Fruit fly (Drosophila melanogaster): Measurements from ENCODE around the gene CG6865.

The CG6865 gene

DNA sequence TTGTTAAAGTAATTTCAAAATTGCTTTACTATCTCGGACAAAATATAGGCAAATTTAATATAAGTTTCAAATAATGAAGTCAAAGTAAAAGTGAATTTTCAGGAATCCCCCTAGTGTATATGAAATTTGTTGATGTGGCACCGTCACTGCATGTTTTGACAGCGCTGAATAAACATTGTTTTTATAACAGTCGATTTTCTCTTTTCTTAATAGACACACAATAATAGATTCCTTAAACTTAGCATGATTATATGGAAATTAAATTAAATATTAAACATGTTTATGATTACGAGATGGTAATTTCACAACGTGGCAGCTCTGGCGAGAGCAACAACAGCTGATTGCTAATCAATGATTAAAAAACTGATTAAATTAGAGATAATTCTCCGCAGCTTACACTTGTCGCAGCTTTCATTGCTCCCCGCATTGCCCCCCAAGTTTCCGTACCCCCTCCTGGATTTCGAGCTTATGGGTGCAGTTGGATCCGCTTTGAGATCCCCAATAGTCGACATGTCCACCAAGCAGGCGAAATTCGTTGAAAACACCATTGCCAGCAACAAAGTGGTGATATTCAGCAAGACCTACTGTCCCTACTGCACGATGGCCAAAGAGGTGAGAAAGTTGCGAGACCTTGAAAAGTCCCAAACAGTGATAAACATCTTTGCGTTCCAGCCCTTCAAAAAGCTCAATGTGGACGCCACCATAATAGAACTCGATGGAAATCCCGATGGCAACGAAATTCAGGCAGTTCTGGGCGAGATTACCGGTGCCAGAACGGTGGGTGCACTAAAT lies 5.8 kb downstream of the CG6865 start, which contains the start of gene Grx1 (continued):
- TF ChIP-seq CG3281 (GFP tag; optimal IDR thresholded peaks at IDR 0.05) (peak; percentile 55), CG6689 (GFP tag; IDR thresholded peaks at IDR 0.05) (peak; percentile 61), lbe (GFP tag; optimal IDR thresholded peaks at IDR 0.05) (peak; percentile 63), Dek (tag; optimal IDR thresholded peaks at IDR 0.05) (no peak), CG33557 (GFP tag; optimal IDR thresholded peaks at IDR 0.05) (peak; percentile 17), Oli (tag; optimal IDR thresholded peaks at IDR 0.05) (peak; percentile 22), Nf-YC (tag; optimal IDR thresholded peaks at IDR 0.05) (peak; percentile 66), Vsx1 (GFP tag; optimal IDR thresholded peaks at IDR 0.05) (peak; percentile 62), gcm (GFP tag; optimal IDR thresholded peaks at IDR 0.05) (peak; percentile 55), CG17829 (tag; optimal IDR thresholded peaks at IDR 0.05) (peak; percentile 76), klu (GFP tag; IDR thresholded peaks at IDR 0.05) (no peak), CG3838 (GFP tag; optimal IDR thresholded peaks at IDR 0.05) (no peak), lov (optimal IDR thresholded peaks at IDR 0.05) (no peak), lov (GFP tag; IDR thresholded peaks at IDR 0.05) (no peak), CG17568 (GFP tag; optimal IDR thresholded peaks at IDR 0.05) (peak; percentile 60), otp (GFP tag; IDR thresholded peaks at IDR 0.05) (no peak), CG1529 (GFP tag; optimal IDR thresholded peaks at IDR 0.05) (peak; percentile 50), CG13296 (GFP tag; optimal IDR thresholded peaks at IDR 0.05) (peak; percentile 49), Opbp (GFP tag; IDR thresholded peaks at IDR 0.05; ENCODE audit: partially characterized antibody) (no peak), CG9437 (GFP tag; optimal IDR thresholded peaks at IDR 0.05) (peak; percentile 37), Atf3 (GFP tag; optimal IDR thresholded peaks at IDR 0.05) (peak; percentile 8), CG14441 (GFP tag; IDR thresholded peaks at IDR 0.05) (peak; percentile 47), dati (GFP tag; IDR thresholded peaks at IDR 0.05) (no peak), CG34224 (GFP tag; IDR thresholded peaks at IDR 0.05; ENCODE audit: partially characterized antibody) (peak; percentile 7; the same call in 1 of the 3 replicates), CG2120 (GFP tag; optimal IDR thresholded peaks at IDR 0.05) (peak; percentile 68), dmrt99B (tag; optimal IDR thresholded peaks at IDR 0.05) (peak; percentile 53), dpn (GFP tag; optimal IDR thresholded peaks at IDR 0.05) (peak; percentile 49 to 59), CHES-1-like (GFP tag; optimal IDR thresholded peaks at IDR 0.05) (no peak), CkIIα-i1 (GFP tag; IDR thresholded peaks at IDR 0.05) (no peak), cato (GFP tag; optimal IDR thresholded peaks at IDR 0.05; ENCODE audit: borderline replicate concordance) (no peak), CG7839 (tag; optimal IDR thresholded peaks at IDR 0.05) (peak; percentile 53), Dip3 (GFP tag; optimal IDR thresholded peaks at IDR 0.05) (peak; percentile 4), CG1792 (GFP tag; optimal IDR thresholded peaks at IDR 0.05) (no peak), pum (GFP tag; optimal IDR thresholded peaks at IDR 0.05) (peak; percentile 7), seq (GFP tag; IDR thresholded peaks at IDR 0.05) (no peak), Sry-δ (GFP tag; optimal IDR thresholded peaks at IDR 0.05) (peak; percentile 4), CG7357 (GFP tag; IDR thresholded peaks at IDR 0.05) (no peak), CG1603 (tag; optimal IDR thresholded peaks at IDR 0.05) (peak; percentile 57), PHDP (tag; optimal IDR thresholded peaks at IDR 0.05) (peak; percentile 76), Camta (GFP tag; optimal IDR thresholded peaks at IDR 0.05) (peak; percentile 21), CG34422 (GFP tag; IDR thresholded peaks at IDR 0.05) (no peak), CG6175 (GFP tag; IDR thresholded peaks at IDR 0.05) (no peak), CG14965 (GFP tag; optimal IDR thresholded peaks at IDR 0.05; ENCODE audit: borderline replicate concordance) (no peak), CG10209 (GFP tag; optimal IDR thresholded peaks at IDR 0.05) (peak; percentile 41), CG10462 (GFP tag; optimal IDR thresholded peaks at IDR 0.05) (no peak), ken (GFP tag; IDR thresholded peaks at IDR 0.05) (0 out of 3 replicates have a peak, but pooled peaks have one; percentile 37), CG4404 (GFP tag; IDR thresholded peaks at IDR 0.05) (no peak), Max (GFP tag; optimal IDR thresholded peaks at IDR 0.05) (peak; percentile 62), CG15073 (GFP tag; optimal IDR thresholded peaks at IDR 0.05) (no peak), cad (GFP tag; optimal IDR thresholded peaks at IDR 0.05) (no peak)
